Fruit fly (Drosophila melanogaster): ENCODE measurements around the gene CG1532.
A peak's percentile ranks its signal among the peaks of the same experiment; 100 is the strongest.

Gene CG1532

DNA sequence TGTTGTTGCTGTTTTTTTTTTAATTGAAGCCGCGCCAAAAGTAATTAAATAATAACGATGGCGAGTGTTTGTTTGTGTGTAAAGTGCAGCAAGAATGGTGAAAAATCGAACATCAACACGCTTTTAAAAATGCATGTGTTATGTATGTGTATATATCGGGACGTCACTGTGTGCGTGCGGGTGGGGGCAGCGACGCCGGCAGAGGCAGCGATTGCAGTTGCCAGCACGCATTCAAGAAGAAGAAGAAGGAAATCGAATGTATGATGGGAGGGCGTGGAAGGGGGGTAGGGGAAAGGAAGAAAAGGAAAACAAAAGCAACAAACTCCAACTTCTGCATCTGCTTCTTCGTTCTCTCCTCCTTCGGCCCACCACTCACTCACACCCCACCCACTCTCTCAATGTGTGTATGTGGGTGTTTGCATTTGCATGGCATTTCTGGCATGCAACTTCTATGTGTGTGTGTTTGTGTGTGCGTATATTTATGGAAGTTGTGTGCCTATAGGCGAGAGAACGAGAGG is 26.9 kb upstream of the CG1532 start:
- TF ChIP-seq pad (GFP tag; optimal IDR thresholded peaks at IDR 0.05) (peak; percentile 0), cnc (optimal IDR thresholded peaks at IDR 0.05) (no peak), tj (GFP tag; optimal IDR thresholded peaks at IDR 0.05) (peak; percentile 2)

DNA sequence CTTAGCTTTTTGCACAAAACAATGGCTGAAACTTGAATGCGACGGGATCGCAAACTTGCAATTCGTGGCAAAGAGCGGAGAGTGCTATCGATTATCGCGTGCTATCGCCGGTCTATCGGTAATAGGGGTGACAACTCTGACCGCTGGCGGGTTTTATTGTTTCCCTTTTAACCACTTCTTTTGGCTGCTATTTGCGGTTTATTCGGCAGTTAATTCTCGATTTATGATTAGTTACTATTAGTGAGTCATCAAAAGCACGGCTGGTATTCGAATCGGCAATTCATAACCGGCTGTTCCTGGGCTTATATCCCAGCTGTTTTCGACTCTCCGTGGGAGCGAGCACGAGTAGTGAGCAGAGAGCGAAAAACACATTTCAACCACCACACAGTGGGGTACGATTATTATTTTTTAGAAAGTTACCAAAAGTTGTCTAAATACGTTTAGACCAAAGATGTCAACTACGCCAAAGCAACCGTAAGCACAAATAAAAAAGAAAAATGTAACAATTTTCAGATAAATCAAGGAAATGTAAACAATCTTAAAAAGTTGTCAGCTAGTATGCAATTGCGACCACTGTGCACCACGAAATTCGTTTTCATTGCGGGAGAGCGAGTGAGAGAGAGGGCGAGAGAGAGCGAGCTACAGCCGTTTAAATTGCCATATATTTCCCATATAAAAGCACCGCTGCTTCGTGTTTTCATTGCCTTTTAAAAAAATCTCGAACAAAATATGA is 25.9 kb upstream of the CG1532 start, which contains the start of the genes Stt3A and bves:
Stt3A (minus strand) TSS at position 89 of the 733 bp plus-strand sequence.
bves (plus strand) TSS at position 115 of the 733 bp plus-strand sequence.
- TF ChIP-seq Hr96 (GFP tag; optimal IDR thresholded peaks at IDR 0.05): peak; percentile 98
- TF ChIP-seq Mnt (GFP tag; optimal IDR thresholded peaks at IDR 0.05): peak; percentile 96
- peak; percentile 84 for TF ChIP-seq tj (GFP tag; optimal IDR thresholded peaks at IDR 0.05)
- TF ChIP-seq ovo (GFP tag; optimal IDR thresholded peaks at IDR 0.05): peak; percentile 83
- TF ChIP-seq cnc (optimal IDR thresholded peaks at IDR 0.05): no peak
- peak; percentile 89 for TF ChIP-seq CG7045 (GFP tag; optimal IDR thresholded peaks at IDR 0.05)
- TF ChIP-seq pad (GFP tag; optimal IDR thresholded peaks at IDR 0.05): peak; percentile 84
- peak; percentile 81 for TF ChIP-seq toe (GFP tag; optimal IDR thresholded peaks at IDR 0.05)
- peak; percentile 92 for TF ChIP-seq CG5204 (GFP tag; optimal IDR thresholded peaks at IDR 0.05)
- peak; percentile 99 for TF ChIP-seq bab1 (GFP tag; optimal IDR thresholded peaks at IDR 0.05)
- TF ChIP-seq cic (GFP tag; optimal IDR thresholded peaks at IDR 0.05): peak; percentile 75
- peak; percentile 95 for TF ChIP-seq CG1620 (GFP tag; optimal IDR thresholded peaks at IDR 0.05)
- TF ChIP-seq Clk (GFP tag; optimal IDR thresholded peaks at IDR 0.05): peak; percentile 79
- TF ChIP-seq CG33017 (tag; optimal IDR thresholded peaks at IDR 0.05): peak; percentile 96
- peak; percentile 94 for TF ChIP-seq CG12768 (GFP tag; optimal IDR thresholded peaks at IDR 0.05)
- TF ChIP-seq CG14711 (tag; optimal IDR thresholded peaks at IDR 0.05): peak; percentile 95
- TF ChIP-seq CG11617 (GFP tag; optimal IDR thresholded peaks at IDR 0.05): peak; percentile 98
- peak; percentile 83 for TF ChIP-seq kay (GFP tag; ENCODE audit: borderline replicate concordance)
- peak; percentile 95 for TF ChIP-seq Crg-1 (GFP tag; optimal IDR thresholded peaks at IDR 0.05)
- TF ChIP-seq CG7101 (tag; optimal IDR thresholded peaks at IDR 0.05): peak; percentile 98

DNA sequence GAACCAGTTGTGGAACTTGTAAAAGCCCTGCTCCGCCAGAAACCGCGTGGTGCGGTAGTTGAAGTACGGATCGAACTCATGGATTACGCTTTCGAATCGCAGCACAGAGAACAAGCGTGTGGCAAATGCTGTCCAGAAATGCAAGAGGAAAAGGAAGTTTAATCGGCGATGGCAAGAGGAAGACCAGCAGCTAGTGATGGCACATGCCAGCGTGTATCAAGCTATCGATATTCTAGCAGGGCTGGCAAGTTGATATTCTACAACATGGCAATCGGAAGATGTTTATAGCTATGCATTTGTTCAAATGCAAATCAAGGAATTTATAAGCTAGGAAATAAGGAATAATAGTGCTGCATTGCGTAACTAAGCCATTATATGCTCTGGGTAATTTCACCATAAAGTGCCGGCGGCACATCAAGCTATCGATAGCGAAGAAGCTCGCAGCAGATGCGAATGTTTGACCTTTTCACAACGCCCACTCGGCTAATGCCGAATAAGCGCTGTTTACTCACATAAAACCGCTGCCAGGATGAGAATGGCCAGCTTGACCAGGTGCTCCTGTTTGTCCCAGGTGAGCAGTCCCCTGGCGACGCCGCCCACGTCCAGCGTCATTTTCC is 25.0 kb upstream of the CG1532 start:
- TF ChIP-seq toe (GFP tag; optimal IDR thresholded peaks at IDR 0.05) (peak; percentile 68), Crg-1 (GFP tag; optimal IDR thresholded peaks at IDR 0.05) (peak; percentile 79), CG7101 (tag; optimal IDR thresholded peaks at IDR 0.05) (peak; percentile 89), CG33017 (tag; optimal IDR thresholded peaks at IDR 0.05) (peak; percentile 44), CG11617 (GFP tag; optimal IDR thresholded peaks at IDR 0.05) (peak; percentile 90), CG5204 (GFP tag; optimal IDR thresholded peaks at IDR 0.05) (peak; percentile 56), Mnt (GFP tag; optimal IDR thresholded peaks at IDR 0.05) (peak; percentile 87), cic (GFP tag; optimal IDR thresholded peaks at IDR 0.05) (no peak), bab1 (GFP tag; optimal IDR thresholded peaks at IDR 0.05) (peak; percentile 87), Hr96 (GFP tag; optimal IDR thresholded peaks at IDR 0.05) (peak; percentile 94), kay (GFP tag; ENCODE audit: borderline replicate concordance) (no peak), Clk (GFP tag; optimal IDR thresholded peaks at IDR 0.05) (no peak), pad (GFP tag; optimal IDR thresholded peaks at IDR 0.05) (peak; percentile 78), cnc (optimal IDR thresholded peaks at IDR 0.05) (no peak), CG12768 (GFP tag; optimal IDR thresholded peaks at IDR 0.05) (peak; percentile 62), CG14711 (tag; optimal IDR thresholded peaks at IDR 0.05) (peak; percentile 75), ovo (GFP tag; optimal IDR thresholded peaks at IDR 0.05) (peak; percentile 85), tj (GFP tag; optimal IDR thresholded peaks at IDR 0.05) (peak; percentile 60), CG1620 (GFP tag; optimal IDR thresholded peaks at IDR 0.05) (peak; percentile 88), CG7045 (GFP tag; optimal IDR thresholded peaks at IDR 0.05) (peak; percentile 18)

DNA sequence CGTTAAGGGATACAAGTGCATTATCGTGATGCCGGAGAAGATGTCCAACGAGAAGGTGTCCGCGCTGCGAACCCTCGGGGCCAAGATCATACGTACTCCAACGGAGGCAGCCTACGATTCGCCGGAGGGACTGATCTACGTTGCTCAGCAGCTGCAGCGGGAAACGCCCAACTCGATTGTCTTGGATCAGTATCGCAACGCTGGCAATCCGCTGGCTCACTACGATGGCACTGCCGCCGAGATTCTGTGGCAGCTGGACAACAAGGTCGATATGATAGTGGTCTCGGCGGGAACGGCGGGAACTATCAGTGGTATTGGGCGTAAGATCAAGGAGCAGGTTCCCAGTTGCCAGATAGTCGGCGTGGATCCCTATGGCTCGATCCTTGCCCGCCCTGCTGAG is 19.6 kb upstream of the CG1532 start:
- TF ChIP-seq cic (GFP tag; optimal IDR thresholded peaks at IDR 0.05) (no peak), CG5204 (GFP tag; optimal IDR thresholded peaks at IDR 0.05) (no peak), cnc (optimal IDR thresholded peaks at IDR 0.05) (no peak), CG1620 (GFP tag; optimal IDR thresholded peaks at IDR 0.05) (no peak), CG11617 (GFP tag; optimal IDR thresholded peaks at IDR 0.05) (no peak), Mnt (GFP tag; optimal IDR thresholded peaks at IDR 0.05) (no peak), tj (GFP tag; optimal IDR thresholded peaks at IDR 0.05) (no peak), toe (GFP tag; optimal IDR thresholded peaks at IDR 0.05) (no peak), pad (GFP tag; optimal IDR thresholded peaks at IDR 0.05) (no peak), Crg-1 (GFP tag; optimal IDR thresholded peaks at IDR 0.05) (no peak), Hr96 (GFP tag; optimal IDR thresholded peaks at IDR 0.05) (no peak), CG7045 (GFP tag; optimal IDR thresholded peaks at IDR 0.05) (no peak), kay (GFP tag; ENCODE audit: borderline replicate concordance) (no peak), CG33017 (tag; optimal IDR thresholded peaks at IDR 0.05) (no peak)

DNA sequence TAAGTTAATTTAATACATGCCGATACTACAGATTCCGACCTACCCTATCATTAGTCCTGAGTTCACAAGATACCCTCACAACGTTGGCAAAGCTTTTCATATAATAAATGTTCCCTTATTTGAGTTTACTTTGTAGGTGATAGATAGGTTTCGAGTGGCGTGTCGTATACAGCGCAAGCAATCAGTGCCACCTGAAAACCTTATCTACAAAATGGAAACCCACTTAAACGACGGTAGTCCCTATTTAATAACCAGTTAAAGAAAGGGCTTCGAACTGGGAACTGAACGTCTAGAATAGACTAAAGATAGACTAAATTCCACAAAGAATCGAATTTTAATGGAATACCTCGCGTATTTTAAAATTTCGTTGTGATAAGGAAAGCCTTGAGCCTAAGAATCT is 18.0 kb upstream of the CG1532 start:
- TF ChIP-seq tj (GFP tag; optimal IDR thresholded peaks at IDR 0.05) (no peak), Mnt (GFP tag; optimal IDR thresholded peaks at IDR 0.05) (no peak), Clk (GFP tag; optimal IDR thresholded peaks at IDR 0.05) (no peak), CG33017 (tag; optimal IDR thresholded peaks at IDR 0.05) (no peak), toe (GFP tag; optimal IDR thresholded peaks at IDR 0.05) (no peak), bab1 (GFP tag; optimal IDR thresholded peaks at IDR 0.05) (no peak), Hr96 (GFP tag; optimal IDR thresholded peaks at IDR 0.05) (no peak), CG11617 (GFP tag; optimal IDR thresholded peaks at IDR 0.05) (no peak), CG5204 (GFP tag; optimal IDR thresholded peaks at IDR 0.05) (no peak), CG7045 (GFP tag; optimal IDR thresholded peaks at IDR 0.05) (no peak), ovo (GFP tag; optimal IDR thresholded peaks at IDR 0.05) (no peak), pad (GFP tag; optimal IDR thresholded peaks at IDR 0.05) (no peak), cic (GFP tag; optimal IDR thresholded peaks at IDR 0.05) (no peak), CG1620 (GFP tag; optimal IDR thresholded peaks at IDR 0.05) (no peak), CG12768 (GFP tag; optimal IDR thresholded peaks at IDR 0.05) (no peak), CG7101 (tag; optimal IDR thresholded peaks at IDR 0.05) (no peak)

All from whole organism, adult.